Worm (Caenorhabditis elegans) whole organism, L3 larva: Measurements from ENCODE around the gene F28B12.1.

Experiments
- R02D3.7 ChIP-seq: fragments of 150-350 bp; optimal IDR thresholded peaks from 2 replicates; lab custom pipeline; 2014; ENCODE audit warnings: missing biosample characterization, missing genetic modification characterization
- ZK546.5 ChIP-seq: sonication (generic microtip); optimal IDR thresholded peaks from 2 replicates; lab custom pipeline; 2017; ENCODE audit warnings: missing biosample characterization, missing genetic modification characterization
- aly-2 ChIP-seq: fragments of 150-350 bp; optimal IDR thresholded peaks from 2 replicates; lab custom pipeline; 2014; ENCODE audit warnings: missing biosample characterization, missing genetic modification characterization
- ama-1 ChIP-seq: fragments of 150-350 bp; optimal IDR thresholded peaks from 2 replicates; lab custom pipeline; 2018
- ceh-16 ChIP-seq: sonication (generic microtip); optimal IDR thresholded peaks from 2 replicates; lab custom pipeline; 2017; ENCODE audit warnings: missing biosample characterization, missing genetic modification characterization
- ceh-28 ChIP-seq: fragments of 150-350 bp; optimal IDR thresholded peaks from 2 replicates; lab custom pipeline; 2014; ENCODE audit warnings: missing biosample characterization, missing genetic modification reagents, missing genetic modification characterization
- ceh-82 ChIP-seq: fragments of 150-350 bp; optimal IDR thresholded peaks from 2 replicates; lab custom pipeline; 2014; ENCODE audit warnings: missing biosample characterization, missing genetic modification characterization
- ceh-9 ChIP-seq: sonication (generic microtip); optimal IDR thresholded peaks from 2 replicates; lab custom pipeline; 2018; ENCODE audit warnings: missing biosample characterization, missing genetic modification characterization
- daf-12 ChIP-seq: fragments of 150-350 bp; optimal IDR thresholded peaks from 2 replicates; lab custom pipeline; 2014; ENCODE audit warnings: missing biosample characterization, missing genetic modification reagents, missing genetic modification characterization
- egl-27 ChIP-seq: sonication (generic microtip); optimal IDR thresholded peaks from 4 replicates; lab custom pipeline; 2017; ENCODE audit warnings: missing biosample characterization, missing genetic modification reagents, missing genetic modification characterization
- egl-5 ChIP-seq: fragments of 150-350 bp; optimal IDR thresholded peaks from 2 replicates; lab custom pipeline; 2017; ENCODE audit warnings: missing biosample characterization, missing genetic modification reagents, missing genetic modification characterization, inconsistent platforms
- elt-1 ChIP-seq: fragments of 150-350 bp; optimal IDR thresholded peaks from 2 replicates; lab custom pipeline; 2014; ENCODE audit warnings: missing biosample characterization, missing genetic modification characterization
- elt-2 ChIP-seq: sonication (generic microtip); optimal IDR thresholded peaks from 2 replicates; lab custom pipeline; 2016; ENCODE audit warnings: missing genetic modification reagents, mild to moderate bottlenecking, missing genetic modification characterization, missing compliant biosample characterization
- elt-3 ChIP-seq, 3 experiments: fragments of 150-350 bp in 1 of 3; sonication (generic microtip) in 2 of 3; optimal IDR thresholded peaks; 2 replicates in 2 of 3; 4 replicates in 1 of 3; lab custom pipeline; 2014 to 2017; ENCODE audit warnings: missing biosample characterization in 3 of 3, missing genetic modification characterization in 3 of 3
- fkh-10 ChIP-seq: sonication (generic microtip); optimal IDR thresholded peaks from 2 replicates; lab custom pipeline; 2017; ENCODE audit warnings: missing biosample characterization, missing genetic modification reagents, missing genetic modification characterization
- fkh-2 ChIP-seq: fragments of 150-350 bp; optimal IDR thresholded peaks from 2 replicates; lab custom pipeline; 2014; ENCODE audit warnings: missing biosample characterization, missing genetic modification reagents, missing genetic modification characterization
- hmg-11 ChIP-seq: sonication (generic microtip); optimal IDR thresholded peaks from 2 replicates; lab custom pipeline; 2016; ENCODE audit warnings: missing genetic modification characterization, missing compliant biosample characterization
- jun-1 ChIP-seq: fragments of 150-350 bp; optimal IDR thresholded peaks from 2 replicates; lab custom pipeline; 2014; ENCODE audit warnings: missing biosample characterization, missing genetic modification reagents, missing genetic modification characterization
- lin-15B ChIP-seq: fragments of 150-350 bp; optimal IDR thresholded peaks from 2 replicates; lab custom pipeline; 2014; ENCODE audit warnings: missing biosample characterization, missing genetic modification characterization
- lsy-12 ChIP-seq: sonication (generic microtip); optimal IDR thresholded peaks from 2 replicates; lab custom pipeline; 2016; ENCODE audit warnings: mild to moderate bottlenecking, missing genetic modification characterization, missing compliant biosample characterization
- mdl-1 ChIP-seq: fragments of 150-350 bp; optimal IDR thresholded peaks from 2 replicates; lab custom pipeline; 2014; ENCODE audit warnings: missing biosample characterization, missing genetic modification characterization
- mml-1 ChIP-seq: fragments of 150-350 bp; sonication (generic microtip); optimal IDR thresholded peaks from 3 replicates; lab custom pipeline; 2014; ENCODE audit warnings: missing biosample characterization, missing genetic modification characterization
- nfya-1 ChIP-seq: sonication (generic microtip); optimal IDR thresholded peaks from 2 replicates; lab custom pipeline; 2017; ENCODE audit warnings: missing genetic modification characterization, mild to moderate bottlenecking, missing compliant biosample characterization, antibody characterized with exemption, moderate library complexity; ENCODE audit not compliant: insufficient read depth
- nhr-11 ChIP-seq: fragments of 150-350 bp; optimal IDR thresholded peaks from 2 replicates; lab custom pipeline; 2014; ENCODE audit warnings: missing biosample characterization, missing genetic modification characterization
- nhr-12 ChIP-seq: fragments of 150-350 bp; optimal IDR thresholded peaks from 2 replicates; lab custom pipeline; 2014; ENCODE audit warnings: missing biosample characterization, missing genetic modification characterization
- nhr-23 ChIP-seq: fragments of 150-350 bp; optimal IDR thresholded peaks from 2 replicates; lab custom pipeline; 2014; ENCODE audit warnings: missing biosample characterization, missing genetic modification reagents, missing genetic modification characterization
- nhr-237 ChIP-seq: fragments of 150-350 bp; optimal IDR thresholded peaks from 2 replicates; lab custom pipeline; 2014; ENCODE audit warnings: missing biosample characterization, missing genetic modification characterization
- nhr-25 ChIP-seq: sonication (generic microtip); optimal IDR thresholded peaks from 2 replicates; lab custom pipeline; 2017; ENCODE audit warnings: missing biosample characterization, missing genetic modification characterization
- nhr-28 ChIP-seq: fragments of 150-350 bp; optimal IDR thresholded peaks from 2 replicates; lab custom pipeline; 2014; ENCODE audit warnings: missing biosample characterization, missing genetic modification characterization
- nhr-43 ChIP-seq: sonication (generic microtip); optimal IDR thresholded peaks from 2 replicates; lab custom pipeline; 2016; ENCODE audit warnings: mild to moderate bottlenecking, missing genetic modification characterization, missing compliant biosample characterization; ENCODE audit not compliant: poor library complexity, severe bottlenecking
- nhr-67 ChIP-seq: fragments of 150-350 bp; optimal IDR thresholded peaks from 2 replicates; lab custom pipeline; 2014; ENCODE audit warnings: missing biosample characterization, missing genetic modification characterization
- nhr-76 ChIP-seq: fragments of 150-350 bp; sonication (generic microtip); optimal IDR thresholded peaks from 5 replicates; lab custom pipeline; 2014; ENCODE audit warnings: missing biosample characterization, missing genetic modification characterization
- nhr-77 ChIP-seq: fragments of 150-350 bp; optimal IDR thresholded peaks from 2 replicates; lab custom pipeline; 2014; ENCODE audit warnings: missing biosample characterization, missing genetic modification characterization
- pha-4 ChIP-seq: fragments of 150-350 bp; optimal IDR thresholded peaks from 2 replicates; lab custom pipeline; 2014; ENCODE audit warnings: missing biosample characterization, missing genetic modification reagents, missing genetic modification characterization
- pqm-1 ChIP-seq: fragments of 150-350 bp; optimal IDR thresholded peaks from 2 replicates; lab custom pipeline; 2017; ENCODE audit warnings: missing biosample characterization, missing genetic modification characterization, inconsistent platforms
- sea-2 ChIP-seq: fragments of 150-350 bp; sonication (generic microtip); optimal IDR thresholded peaks from 4 replicates; lab custom pipeline; 2014; ENCODE audit warnings: missing biosample characterization, missing genetic modification reagents, missing genetic modification characterization
- skn-1 ChIP-seq: fragments of 150-350 bp; optimal IDR thresholded peaks from 2 replicates; lab custom pipeline; 2014; ENCODE audit warnings: missing biosample characterization, missing genetic modification characterization
- snpc-4 ChIP-seq: fragments of 150-350 bp; optimal IDR thresholded peaks from 2 replicates; lab custom pipeline; 2014; ENCODE audit warnings: missing biosample characterization, missing genetic modification characterization
- tbx-2 ChIP-seq: sonication (generic microtip); optimal IDR thresholded peaks from 2 replicates; lab custom pipeline; 2016; ENCODE audit warnings: mild to moderate bottlenecking, missing genetic modification characterization, missing compliant biosample characterization
- unc-39 ChIP-seq: sonication (generic microtip); optimal IDR thresholded peaks from 4 replicates; lab custom pipeline; 2017; ENCODE audit warnings: missing biosample characterization, missing genetic modification characterization
- unc-62 ChIP-seq: fragments of 150-350 bp; sonication (generic microtip); optimal IDR thresholded peaks from 4 replicates; lab custom pipeline; 2014; ENCODE audit warnings: missing biosample characterization, missing genetic modification reagents, missing genetic modification characterization
- ztf-11 ChIP-seq: fragments of 150-350 bp; optimal IDR thresholded peaks from 2 replicates; lab custom pipeline; 2014; ENCODE audit warnings: missing biosample characterization, missing genetic modification characterization
- ztf-4 ChIP-seq: fragments of 150-350 bp; optimal IDR thresholded peaks from 2 replicates; lab custom pipeline; 2014; ENCODE audit warnings: missing biosample characterization, missing genetic modification characterization

Gene F28B12.1

ce11 chrII:5901407-5902026, 41.2 kb upstream of the F28B12.1 start (continued):
- TF ChIP-seq lin-15B (no peak), tbx-2 (tag; lab: Kevin White, UChicago) (peak; percentile 62), pqm-1 (peak; percentile 6)

- TF ChIP-seq ceh-82 (tag; lab: Kevin White, UChicago) (no peak), fkh-10 (GFP tag; lab: Kevin White, UChicago) (no peak), mml-1 (tag; lab: Kevin White, UChicago) (no peak), nhr-76 (no peak), pqm-1 (no peak), elt-1 (tag; lab: Kevin White, UChicago) (no peak), ceh-9 (tag; lab: Kevin White, UChicago) (no peak), R02D3.7 (tag; lab: Kevin White, UChicago) (no peak), unc-39 (tag; lab: Kevin White, UChicago) (no peak), sea-2 (no peak), ztf-4 (tag; lab: Kevin White, UChicago) (no peak), ztf-11 (no peak), ZK546.5 (tag; lab: Kevin White, UChicago) (no peak), aly-2 (tag; lab: Kevin White, UChicago) (no peak), lsy-12 (tag; lab: Kevin White, UChicago) (no peak), lin-15B (no peak), nhr-12 (tag; lab: Kevin White, UChicago) (no peak), ama-1 (lab: Kevin White, UChicago) (no peak), nhr-237 (tag; lab: Kevin White, UChicago) (no peak)
Measured at ce11 chrII:5902139-5902538, 40.6 kb upstream of the F28B12.1 start.

- TF ChIP-seq nhr-76 = no peak
Measured at ce11 chrII:5904252-5904651, 38.5 kb upstream of the F28B12.1 start, which contains the start of gene tsp-18. Gene tsp-18 (plus strand): TSS chrII:5904552.

ce11 chrII:5906274-5906673, 36.5 kb upstream of the F28B12.1 start, which contains the start of gene F59G1.8:
Gene F59G1.8 (plus strand): TSS chrII:5906566.
- no peak for TF ChIP-seq R02D3.7 (tag; lab: Kevin White, UChicago)
- TF ChIP-seq sea-2 = no peak
- no peak for TF ChIP-seq nfya-1 (tag; lab: Kevin White, UChicago)
- no peak for TF ChIP-seq mml-1 (tag; lab: Kevin White, UChicago)
- TF ChIP-seq nhr-23 (tag; lab: Kevin White, UChicago) = no peak
- no peak for TF ChIP-seq ztf-11

- peak; percentile 12 for TF ChIP-seq elt-2 (tag; lab: Kevin White, UChicago)
- TF ChIP-seq unc-62 (GFP tag; lab: Kevin White, UChicago) = no peak
- peak; percentile 78 for TF ChIP-seq pha-4 (tag; lab: Kevin White, UChicago)
- TF ChIP-seq nfya-1 (tag; lab: Kevin White, UChicago) = peak; percentile 42
- no peak for TF ChIP-seq nhr-237 (tag; lab: Kevin White, UChicago)
- no peak for TF ChIP-seq nhr-67
- peak; percentile 22 for TF ChIP-seq snpc-4 (tag; lab: Kevin White, UChicago)
- no peak for TF ChIP-seq ceh-9 (tag; lab: Kevin White, UChicago)
- TF ChIP-seq ceh-28 (tag; lab: Kevin White, UChicago) = no peak
- no peak for TF ChIP-seq ztf-11
- TF ChIP-seq hmg-11 = no peak
- TF ChIP-seq nhr-11 (tag; lab: Kevin White, UChicago) = no peak
- TF ChIP-seq aly-2 (tag; lab: Kevin White, UChicago) = no peak
- no peak for TF ChIP-seq ZK546.5 (tag; lab: Kevin White, UChicago)
- TF ChIP-seq nhr-77 (tag; lab: Kevin White, UChicago) = no peak
- TF ChIP-seq egl-27 (tag; lab: Kevin White, UChicago) = no peak
- TF ChIP-seq egl-5 (tag; lab: Kevin White, UChicago) = no peak
- no peak for TF ChIP-seq jun-1 (tag; lab: Kevin White, UChicago)
- no peak for TF ChIP-seq R02D3.7 (tag; lab: Kevin White, UChicago)
- no peak for TF ChIP-seq ztf-4 (tag; lab: Kevin White, UChicago)
- TF ChIP-seq nhr-43 (tag; lab: Kevin White, UChicago) = no peak
- no peak for TF ChIP-seq elt-3 (tag; optimal IDR thresholded peaks at IDR 0.05; lab: Kevin White, UChicago)
- peak; percentile 40 for TF ChIP-seq pqm-1
- TF ChIP-seq fkh-2 (tag; lab: Kevin White, UChicago) = no peak
- TF ChIP-seq ceh-16 (tag; lab: Kevin White, UChicago) = no peak
- no peak for TF ChIP-seq unc-39 (tag; lab: Kevin White, UChicago)
- TF ChIP-seq elt-1 (tag; lab: Kevin White, UChicago) = no peak
- TF ChIP-seq lin-15B = peak; percentile 46
- TF ChIP-seq nhr-25 = peak; percentile 29
- TF ChIP-seq nhr-12 (tag; lab: Kevin White, UChicago) = no peak
- no peak for TF ChIP-seq mdl-1 (tag; lab: Kevin White, UChicago)
- no peak for TF ChIP-seq daf-12 (tag; lab: Kevin White, UChicago)
- no peak for TF ChIP-seq nhr-28
- TF ChIP-seq skn-1 = peak; percentile 73
- no peak for TF ChIP-seq lsy-12 (tag; lab: Kevin White, UChicago)
- no peak for TF ChIP-seq sea-2
Measured at ce11 chrII:5907482-5907881, 35.2 kb upstream of the F28B12.1 start, which contains the start of gene vps-35. Gene vps-35 (plus strand): TSS chrII:5907816.
